Fruit fly (Drosophila melanogaster): Measurements from ENCODE around the gene CG14506.

The CG14506 gene

DNA sequence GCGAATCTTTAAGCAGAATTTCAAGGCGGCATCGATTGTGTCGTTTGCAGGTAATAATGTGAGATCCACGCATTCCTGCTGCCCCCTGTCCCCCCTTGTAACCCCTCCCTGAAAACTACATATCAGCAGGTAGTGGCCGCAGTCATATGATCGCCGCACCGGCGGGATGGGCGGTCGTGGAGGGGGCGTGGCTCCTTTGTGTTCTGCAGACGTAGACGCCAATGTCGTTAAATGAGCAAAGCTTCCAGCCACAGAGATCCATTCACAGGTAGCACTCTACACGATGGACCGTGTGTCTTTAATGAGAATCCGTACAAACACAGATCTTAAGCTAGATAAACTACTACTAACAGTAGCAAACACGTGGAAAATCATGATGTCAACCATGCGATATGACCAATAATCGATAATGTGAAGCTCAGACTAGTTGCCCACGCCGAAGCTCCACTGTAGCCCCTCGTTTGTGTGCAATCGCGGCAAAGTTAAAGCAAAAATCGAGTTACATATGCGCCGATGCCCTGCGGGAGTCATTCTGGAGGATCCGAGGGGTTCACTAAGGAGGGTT, 40.9 kb downstream of the CG14506 start, which contains the start of gene CG45544 (continued):
- TF ChIP-seq lola (GFP tag; optimal IDR thresholded peaks at IDR 0.05) (no peak), Ravus (GFP tag; IDR thresholded peaks at IDR 0.05) (no peak), Trl (optimal IDR thresholded peaks at IDR 0.05) (no peak), Trl (GFP tag; optimal IDR thresholded peaks at IDR 0.05) (no peak)

DNA sequence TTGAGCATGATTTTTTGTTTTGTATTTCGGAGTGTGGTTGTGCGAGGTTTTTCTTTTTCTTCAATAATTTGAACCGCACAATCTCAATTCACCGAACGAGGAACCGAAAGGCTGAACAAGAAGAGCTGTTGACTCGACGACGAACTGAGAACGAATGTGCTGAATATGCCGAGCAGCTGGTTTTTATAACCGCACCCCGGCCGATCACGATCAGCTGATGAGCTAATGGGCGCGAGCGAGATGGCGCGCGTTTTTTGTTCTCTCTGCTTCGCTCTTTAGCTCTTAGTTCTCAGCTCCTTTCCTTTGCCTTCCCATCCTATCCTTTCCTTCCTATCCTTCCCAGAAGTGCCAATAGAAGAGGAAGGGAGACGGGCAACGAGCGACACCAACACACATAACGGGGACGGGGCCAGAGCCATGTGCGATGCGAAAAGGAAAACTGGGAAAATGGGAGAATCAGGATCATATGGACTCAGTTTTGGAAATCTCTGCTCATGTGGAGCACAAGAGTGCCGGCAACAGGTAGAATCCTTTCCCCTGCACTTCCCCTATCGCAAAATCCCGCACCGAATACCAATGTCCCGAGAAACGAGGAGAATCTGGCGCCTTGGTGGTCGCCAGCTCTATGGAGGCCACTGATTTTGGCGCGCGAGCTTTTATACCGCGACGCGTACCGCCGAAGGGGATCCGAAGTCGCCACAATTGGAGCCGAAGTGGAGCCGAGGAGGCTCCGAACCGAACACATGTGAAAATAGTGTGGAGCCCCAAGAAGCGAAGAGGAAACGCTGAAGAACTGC, 41.6 kb downstream of the CG14506 start, which contains the start of gene stg:
stg (minus strand) TSS at position 635 of the 797 bp plus-strand sequence.
- 0 out of 2 replicates have a peak, but pooled peaks have one; percentile 27 for TF ChIP-seq amos (GFP tag; IDR thresholded peaks at IDR 0.05; ENCODE audit: partially characterized antibody)
- TF ChIP-seq CG10431 (GFP tag; optimal IDR thresholded peaks at IDR 0.05), result peak; percentile 32
- peak; percentile 17 for TF ChIP-seq Side (GFP tag; optimal IDR thresholded peaks at IDR 0.05)
- 0 out of 2 replicates have a peak, but pooled peaks have one; percentile 15 for TF ChIP-seq aop (GFP tag; IDR thresholded peaks at IDR 0.05)
- TF ChIP-seq HLHmδ (GFP tag; optimal IDR thresholded peaks at IDR 0.05), result peak; percentile 87
- TF ChIP-seq CG30020 (tag; optimal IDR thresholded peaks at IDR 0.05), result no peak
- no peak for TF ChIP-seq Optix (GFP tag; IDR thresholded peaks at IDR 0.05)
- TF ChIP-seq ci (GFP tag; IDR thresholded peaks at IDR 0.05), result peak; percentile 75; the same call in 2 of the 3 replicates
- TF ChIP-seq Drgx (GFP tag; IDR thresholded peaks at IDR 0.05), result peak; percentile 26; the same call in 1 of the 2 replicates
- TF ChIP-seq sug (tag; optimal IDR thresholded peaks at IDR 0.05), result no peak
- no peak for TF ChIP-seq HmgZ (tag; optimal IDR thresholded peaks at IDR 0.05)
- TF ChIP-seq ash1 (GFP tag; optimal IDR thresholded peaks at IDR 0.05), result no peak
- no peak for TF ChIP-seq wdn (GFP tag; IDR thresholded peaks at IDR 0.05)
- TF ChIP-seq nerfin-1 (tag; optimal IDR thresholded peaks at IDR 0.05), result peak; percentile 11
- no peak for TF ChIP-seq CG9932 (GFP tag; IDR thresholded peaks at IDR 0.05)
- no peak for TF ChIP-seq CG8388 (GFP tag; optimal IDR thresholded peaks at IDR 0.05)
- no peak for TF ChIP-seq CG1602 (GFP tag; optimal IDR thresholded peaks at IDR 0.05)
- TF ChIP-seq gsb-n (tag; optimal IDR thresholded peaks at IDR 0.05), result no peak
- no peak for TF ChIP-seq CG5245 (GFP tag; optimal IDR thresholded peaks at IDR 0.05)
- no peak for TF ChIP-seq CG18764 (GFP tag; optimal IDR thresholded peaks at IDR 0.05)
- TF ChIP-seq Dll (GFP tag; IDR thresholded peaks at IDR 0.05; ENCODE audit: partially characterized antibody), result peak; percentile 41; the same call in 1 of the 4 replicates
- no peak for TF ChIP-seq Myb (GFP tag; optimal IDR thresholded peaks at IDR 0.05)
- peak; percentile 37 for TF ChIP-seq D19A (tag; optimal IDR thresholded peaks at IDR 0.05)
- no peak; the same call in 1 of the 2 replicates for TF ChIP-seq ara (GFP tag; IDR thresholded peaks at IDR 0.05)
- TF ChIP-seq CG8478 (optimal IDR thresholded peaks at IDR 0.05), result no peak
- no peak for TF ChIP-seq ATbp (GFP tag; optimal IDR thresholded peaks at IDR 0.05)
- TF ChIP-seq yki (optimal IDR thresholded peaks at IDR 0.05), result no peak
- no peak for TF ChIP-seq slou (GFP tag; optimal IDR thresholded peaks at IDR 0.05)
- peak; percentile 93 for TF ChIP-seq chm (GFP tag; IDR thresholded peaks at IDR 0.05)
- TF ChIP-seq pros (GFP tag; optimal IDR thresholded peaks at IDR 0.05), result peak; percentile 85
- no peak for TF ChIP-seq tgo (GFP tag; IDR thresholded peaks at IDR 0.05)
- no peak for TF ChIP-seq cas (GFP tag; IDR thresholded peaks at IDR 0.05)
- TF ChIP-seq Elba2 (GFP tag; optimal IDR thresholded peaks at IDR 0.05), result no peak
- TF ChIP-seq danr (GFP tag; IDR thresholded peaks at IDR 0.05), result no peak
- TF ChIP-seq hth (optimal IDR thresholded peaks at IDR 0.05), result no peak
- TF ChIP-seq oc (tag; optimal IDR thresholded peaks at IDR 0.05), result no peak
- no peak for TF ChIP-seq CG18619 (GFP tag; optimal IDR thresholded peaks at IDR 0.05)
- no peak for TF ChIP-seq dan (GFP tag; IDR thresholded peaks at IDR 0.05)
- TF ChIP-seq CG18262 (tag; optimal IDR thresholded peaks at IDR 0.05), result peak; percentile 10
- TF ChIP-seq CG17612 (GFP tag; IDR thresholded peaks at IDR 0.05), result no peak
- no peak for TF ChIP-seq H15 (GFP tag; IDR thresholded peaks at IDR 0.05)
- TF ChIP-seq CG2120 (GFP tag; optimal IDR thresholded peaks at IDR 0.05), result no peak
- no peak for TF ChIP-seq HLH3B (GFP tag; IDR thresholded peaks at IDR 0.05)
- TF ChIP-seq otp (GFP tag; IDR thresholded peaks at IDR 0.05), result no peak; the same call in 2 of the 3 replicates
- TF ChIP-seq Med (GFP tag), result peak; percentile 76

Data from whole organism, embryonic.